Fruit fly (Drosophila melanogaster) whole organism, embryonic: Measurements from ENCODE around the gene CG15332.

Experiments
- Ada2b ChIP-seq: fragments of 200-800 bp; sonication (Bioruptor generic); IDR thresholded peaks from 2 replicates; pipeline ENCODE4 v1.3.6; 2022; ENCODE audit warnings: missing biosample characterization, missing genetic modification characterization
- Asciz ChIP-seq: fragments of 200-800 bp; sonication (Bioruptor generic); optimal IDR thresholded peaks from 2 replicates; lab custom pipeline; 2017; ENCODE audit warnings: missing biosample characterization, mild to moderate bottlenecking, missing genetic modification characterization, missing genetic modification reagents
- Atf3 ChIP-seq: fragments of 200-800 bp; sonication (Bioruptor generic); optimal IDR thresholded peaks from 3 replicates; lab custom pipeline; 2016; ENCODE audit warnings: missing biosample characterization, missing genetic modification characterization
- Bgb ChIP-seq: fragments of 200-800 bp; sonication (Bioruptor generic); IDR thresholded peaks from 2 replicates; pipeline ENCODE4 v1.3.6; 2022; ENCODE audit warnings: missing biosample characterization, missing genetic modification characterization; ENCODE audit not compliant: partially characterized antibody
- CG10267 ChIP-seq: fragments of 200-800 bp; sonication (Bioruptor generic); optimal IDR thresholded peaks from 2 replicates; lab custom pipeline; 2018; ENCODE audit warnings: missing biosample characterization, mild to moderate bottlenecking, missing genetic modification characterization, moderate library complexity
- CG10565 ChIP-seq: fragments of 200-800 bp; sonication (Bioruptor generic); optimal IDR thresholded peaks from 3 replicates; lab custom pipeline; 2016; ENCODE audit warnings: missing biosample characterization, mild to moderate bottlenecking, missing genetic modification characterization
- CG11456 ChIP-seq: fragments of 200-800 bp; sonication (Bioruptor generic); IDR thresholded peaks from 3 replicates; pipeline ENCODE4 v1.3.6; 2022; ENCODE audit warnings: missing biosample characterization, missing genetic modification characterization
- CG1233 ChIP-seq: fragments of 200-800 bp; sonication (Bioruptor generic); optimal IDR thresholded peaks from 4 replicates; lab custom pipeline; 2018; ENCODE audit warnings: missing biosample characterization, mild to moderate bottlenecking, missing genetic modification characterization
- CG12744 ChIP-seq: fragments of 200-800 bp; sonication (Bioruptor generic); optimal IDR thresholded peaks from 2 replicates; lab custom pipeline; 2016; ENCODE audit warnings: missing biosample characterization, missing genetic modification characterization
- CG13624 ChIP-seq: fragments of 200-800 bp; sonication (Bioruptor generic); optimal IDR thresholded peaks from 2 replicates; lab custom pipeline; 2016; ENCODE audit warnings: missing biosample characterization, missing genetic modification characterization
- CG15073 ChIP-seq: fragments of 200-800 bp; sonication (Bioruptor generic); optimal IDR thresholded peaks from 2 replicates; lab custom pipeline; 2016; ENCODE audit warnings: missing biosample characterization, missing genetic modification characterization
- CG1647 ChIP-seq: fragments of 200-800 bp; sonication (Bioruptor generic); optimal IDR thresholded peaks from 3 replicates; lab custom pipeline; 2016; ENCODE audit warnings: missing biosample characterization, missing genetic modification characterization
- CG17612 ChIP-seq: fragments of 200-800 bp; sonication (Bioruptor generic); IDR thresholded peaks from 2 replicates; pipeline ENCODE4 v1.3.6; 2022; ENCODE audit warnings: missing biosample characterization, missing genetic modification characterization
- CG1792 ChIP-seq: fragments of 200-800 bp; sonication (Bioruptor generic); optimal IDR thresholded peaks from 2 replicates; lab custom pipeline; 2016; ENCODE audit warnings: missing biosample characterization, missing genetic modification characterization
- CG2199 ChIP-seq: fragments of 200-800 bp; sonication (Bioruptor generic); IDR thresholded peaks from 3 replicates; pipeline ENCODE4 v1.3.6; 2022; ENCODE audit warnings: missing biosample characterization, missing genetic modification characterization
- CG30403 ChIP-seq: fragments of 200-800 bp; sonication (Bioruptor generic); optimal IDR thresholded peaks from 3 replicates; lab custom pipeline; 2016; ENCODE audit warnings: missing biosample characterization, missing genetic modification characterization
- CG3065 ChIP-seq: fragments of 200-800 bp; sonication (Bioruptor generic); optimal IDR thresholded peaks from 2 replicates; lab custom pipeline; 2016; ENCODE audit warnings: missing biosample characterization, missing genetic modification characterization
- CG31365 ChIP-seq: fragments of 200-800 bp; sonication (Bioruptor generic); optimal IDR thresholded peaks from 2 replicates; lab custom pipeline; 2018; ENCODE audit warnings: missing biosample characterization, mild to moderate bottlenecking, missing genetic modification characterization
- CG31388 ChIP-seq: fragments of 200-800 bp; sonication (Bioruptor generic); optimal IDR thresholded peaks from 2 replicates; lab custom pipeline; 2016; ENCODE audit warnings: missing biosample characterization, missing genetic modification characterization
- CG32772 ChIP-seq: fragments of 200-800 bp; sonication (Bioruptor generic); IDR thresholded peaks from 2 replicates; pipeline ENCODE4 v1.3.6; 2022; ENCODE audit warnings: missing biosample characterization, missing genetic modification characterization
- CG6272 ChIP-seq: fragments of 200-800 bp; sonication (Bioruptor generic); IDR thresholded peaks from 2 replicates; pipeline ENCODE4 v1.3.6; 2022; ENCODE audit warnings: missing biosample characterization, missing genetic modification characterization
- CG7271 ChIP-seq: fragments of 200-800 bp; sonication (Bioruptor generic); optimal IDR thresholded peaks from 2 replicates; lab custom pipeline; 2018; ENCODE audit warnings: missing biosample characterization, mild to moderate bottlenecking, missing genetic modification characterization, moderate library complexity
- CG7372 ChIP-seq: fragments of 200-800 bp; sonication (Bioruptor generic); IDR thresholded peaks from 2 replicates; pipeline ENCODE4 v1.3.6; 2022; ENCODE audit warnings: missing biosample characterization, missing genetic modification characterization
- CG7928 ChIP-seq: fragments of 200-800 bp; sonication (Bioruptor generic); optimal IDR thresholded peaks from 2 replicates; lab custom pipeline; 2017; ENCODE audit warnings: missing biosample characterization, mild to moderate bottlenecking, missing genetic modification characterization
- CG9876 ChIP-seq: fragments of 200-800 bp; sonication (Bioruptor generic); optimal IDR thresholded peaks from 2 replicates; lab custom pipeline; 2016; ENCODE audit warnings: missing biosample characterization, missing genetic modification characterization
- Chrac-16 ChIP-seq: fragments of 200-800 bp; sonication (Bioruptor generic); optimal IDR thresholded peaks from 3 replicates; lab custom pipeline; 2016; ENCODE audit warnings: missing biosample characterization, missing genetic modification characterization
- CkIIα-i1 ChIP-seq: fragments of 200-800 bp; sonication (Bioruptor generic); IDR thresholded peaks from 2 replicates; pipeline ENCODE4 v1.3.6; 2022; ENCODE audit warnings: missing biosample characterization, missing genetic modification characterization
- Dbx ChIP-seq: fragments of 200-800 bp; sonication (Bioruptor generic); IDR thresholded peaks from 3 replicates; pipeline ENCODE4 v1.3.6; 2022; ENCODE audit warnings: missing biosample characterization, missing genetic modification characterization
- Drgx ChIP-seq: fragments of 200-800 bp; sonication (Bioruptor generic); IDR thresholded peaks from 2 replicates; pipeline ENCODE4 v1.3.6; 2022; ENCODE audit warnings: missing biosample characterization, missing genetic modification characterization
- H15 ChIP-seq: fragments of 200-800 bp; sonication (Bioruptor generic); IDR thresholded peaks from 3 replicates; pipeline ENCODE4 v1.3.6; 2022; ENCODE audit warnings: missing biosample characterization, missing genetic modification characterization
- Hey ChIP-seq: fragments of 200-800 bp; sonication (Bioruptor generic); optimal IDR thresholded peaks from 3 replicates; lab custom pipeline; 2018; ENCODE audit warnings: missing biosample characterization, mild to moderate bottlenecking, missing genetic modification characterization
- Jarid2 ChIP-seq: fragments of 200-800 bp; sonication (Bioruptor generic); optimal IDR thresholded peaks from 3 replicates; lab custom pipeline; 2017; ENCODE audit warnings: mild to moderate bottlenecking, missing biosample characterization, missing genetic modification reagents, missing genetic modification characterization
- MESR4 ChIP-seq: fragments of 200-800 bp; sonication (Bioruptor generic); optimal IDR thresholded peaks from 2 replicates; lab custom pipeline; 2018; ENCODE audit warnings: missing biosample characterization, mild to moderate bottlenecking, missing genetic modification characterization, moderate library complexity
- NC2α ChIP-seq: fragments of 200-800 bp; sonication (Bioruptor generic); optimal IDR thresholded peaks from 2 replicates; lab custom pipeline; 2016; ENCODE audit warnings: missing biosample characterization, missing genetic modification characterization
- Sox102F ChIP-seq: fragments of 200-800 bp; sonication (Bioruptor generic); optimal IDR thresholded peaks from 2 replicates; lab custom pipeline; 2018; ENCODE audit warnings: missing biosample characterization, mild to moderate bottlenecking, missing genetic modification characterization, moderate library complexity
- bigmax ChIP-seq: fragments of 200-800 bp; sonication (Bioruptor generic); optimal IDR thresholded peaks from 2 replicates; lab custom pipeline; 2018; ENCODE audit warnings: missing biosample characterization, mild to moderate bottlenecking, missing genetic modification characterization
- chif ChIP-seq, 2 experiments: fragments of 200-800 bp; sonication (Bioruptor generic); optimal IDR thresholded peaks; 3 replicates each; lab custom pipeline; 2016; ENCODE audit warnings: missing biosample characterization in 2 of 2, missing genetic modification characterization in 2 of 2
- crc ChIP-seq: fragments of 200-800 bp; sonication (Bioruptor generic); optimal IDR thresholded peaks from 2 replicates; lab custom pipeline; 2016; ENCODE audit warnings: missing biosample characterization, missing genetic modification characterization
- gem ChIP-seq: fragments of 200-800 bp; sonication (Bioruptor generic); optimal IDR thresholded peaks from 2 replicates; lab custom pipeline; 2019; ENCODE audit warnings: missing biosample characterization, mild to moderate bottlenecking, missing genetic modification characterization, moderate library complexity
- gsb ChIP-seq: fragments of 200-800 bp; sonication (Bioruptor generic); IDR thresholded peaks from 2 replicates; pipeline ENCODE4 v1.3.6; 2022; ENCODE audit warnings: missing biosample characterization, missing genetic modification characterization
- klu ChIP-seq: fragments of 200-800 bp; sonication (Bioruptor generic); IDR thresholded peaks from 2 replicates; pipeline ENCODE4 v1.3.6; 2022; ENCODE audit warnings: missing biosample characterization, missing genetic modification characterization
- kni ChIP-seq: fragments of 200-800 bp; sonication (Bioruptor generic); optimal IDR thresholded peaks from 3 replicates; lab custom pipeline; 2017; ENCODE audit warnings: mild to moderate bottlenecking, missing biosample characterization, missing genetic modification reagents, missing genetic modification characterization
- p53 ChIP-seq: fragments of 200-800 bp; sonication (Bioruptor generic); optimal IDR thresholded peaks from 2 replicates; lab custom pipeline; 2016; ENCODE audit warnings: missing biosample characterization, missing genetic modification characterization
- pita ChIP-seq: fragments of 200-800 bp; sonication (Bioruptor generic); optimal IDR thresholded peaks from 2 replicates; lab custom pipeline; 2017; ENCODE audit warnings: missing biosample characterization, mild to moderate bottlenecking, missing genetic modification characterization
- slou ChIP-seq: fragments of 200-800 bp; sonication (Bioruptor generic); optimal IDR thresholded peaks from 3 replicates; lab custom pipeline; 2016; ENCODE audit warnings: missing biosample characterization, missing genetic modification characterization
- sob ChIP-seq: fragments of 200-800 bp; sonication (Bioruptor generic); IDR thresholded peaks from 2 replicates; pipeline ENCODE4 v1.3.6; 2022; ENCODE audit warnings: missing biosample characterization, missing genetic modification characterization
- trem ChIP-seq: fragments of 200-800 bp; optimal IDR thresholded peaks from 3 replicates; lab custom pipeline; 2019; ENCODE audit warnings: missing biosample characterization, mild to moderate bottlenecking, missing genetic modification characterization, moderate library complexity
- tup ChIP-seq: fragments of 200-800 bp; sonication (Bioruptor generic); optimal IDR thresholded peaks from 2 replicates; lab custom pipeline; 2016; ENCODE audit warnings: missing biosample characterization, mild to moderate bottlenecking, missing genetic modification characterization, moderate library complexity
- wdn ChIP-seq: fragments of 200-800 bp; sonication (Bioruptor generic); IDR thresholded peaks from 2 replicates; pipeline ENCODE4 v1.3.6; 2022; ENCODE audit warnings: missing biosample characterization, missing genetic modification characterization
- zen2 ChIP-seq: fragments of 200-800 bp; sonication (Bioruptor generic); IDR thresholded peaks from 3 replicates; pipeline ENCODE4 v1.3.6; 2022; ENCODE audit warnings: missing biosample characterization, missing genetic modification characterization; ENCODE audit not compliant: partially characterized antibody

The CG15332 gene

DNA sequence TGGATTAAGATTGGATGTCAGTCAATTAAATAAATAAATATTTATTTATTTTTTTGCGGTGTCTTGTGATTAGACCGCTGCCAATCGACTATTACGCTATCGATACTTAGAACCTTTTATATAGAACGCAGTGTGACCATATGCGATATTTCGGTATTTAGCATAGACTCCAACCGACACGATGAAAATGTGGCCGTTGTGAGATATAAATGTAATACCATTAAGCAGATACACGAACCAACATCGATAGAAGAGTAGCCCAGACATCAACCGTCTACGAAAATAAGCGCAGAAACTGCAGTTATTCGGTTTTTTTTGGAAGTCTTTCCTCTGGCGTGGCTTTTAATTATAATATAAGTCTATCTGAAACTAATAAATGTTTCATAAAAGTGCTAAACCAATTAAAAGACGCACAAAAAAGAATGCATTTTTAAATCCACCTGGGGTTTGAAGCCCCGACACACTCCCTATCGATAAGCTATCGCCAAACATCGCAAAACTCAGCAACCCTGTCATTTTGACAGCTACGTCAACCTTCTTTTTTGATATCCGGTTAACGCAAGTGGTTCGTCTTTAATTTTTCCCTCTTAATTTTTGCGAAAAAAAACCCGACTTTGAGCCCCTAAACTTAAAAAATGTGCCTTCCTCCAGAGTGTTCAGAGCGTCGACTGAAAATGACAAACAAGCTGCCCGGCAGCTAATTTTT, 22.4 kb downstream of the CG15332 start, which contains the start of the genes Dhdds and RpS14a (continued):
- TF ChIP-seq pita (GFP tag; lab: Kevin White, UChicago) (peak; percentile 86), tup (GFP tag; lab: Kevin White, UChicago) (peak; percentile 27), gsb (GFP tag; lab: Robert Waterston, UW) (no peak), chif (GFP tag; optimal IDR thresholded peaks at IDR 0.05; lab: Kevin White, UChicago) (peak; percentile 12 to 59), CG7271 (tag; lab: Kevin White, UChicago) (peak; percentile 80), CG11456 (GFP tag; lab: Robert Waterston, UW) (peak; percentile 52; the same call in 1 of the 3 replicates), CG6272 (GFP tag; lab: Robert Waterston, UW) (0 out of 2 replicates have a peak, but pooled peaks have one; percentile 13), CG31365 (tag; lab: Kevin White, UChicago) (peak; percentile 11), Sox102F (GFP tag; lab: Kevin White, UChicago) (no peak), CG30403 (peak; percentile 61), Drgx (GFP tag; lab: Robert Waterston, UW) (no peak), Jarid2 (peak; percentile 30), CG3065 (no peak), CG1647 (GFP tag; lab: Kevin White, UChicago) (no peak), CG7372 (GFP tag; lab: Robert Waterston, UW) (no peak), NC2α (GFP tag; lab: Kevin White, UChicago) (peak; percentile 32), CG2199 (GFP tag; lab: Robert Waterston, UW) (no peak), klu (GFP tag; lab: Robert Waterston, UW) (no peak; the same call in 1 of the 2 replicates), CG17612 (GFP tag; lab: Robert Waterston, UW) (no peak), CG13624 (GFP tag; lab: Kevin White, UChicago) (peak; percentile 50), CkIIα-i1 (GFP tag; lab: Robert Waterston, UW) (no peak), wdn (no peak), CG15073 (GFP tag; lab: Kevin White, UChicago) (no peak), MESR4 (GFP tag; lab: Kevin White, UChicago) (peak; percentile 86), bigmax (no peak), CG32772 (GFP tag; lab: Robert Waterston, UW) (no peak), Ada2b (GFP tag; lab: Robert Waterston, UW) (no peak), Bgb (GFP tag; lab: Robert Waterston, UW) (peak; percentile 72), slou (GFP tag; lab: Kevin White, UChicago) (peak; percentile 51), sob (GFP tag; lab: Robert Waterston, UW) (no peak), zen2 (GFP tag; lab: Robert Waterston, UW) (peak; percentile 72; the same call in 2 of the 3 replicates), kni (GFP tag; lab: Kevin White, UChicago) (peak; percentile 68), CG10267 (tag; lab: Kevin White, UChicago) (peak; percentile 71), Hey (tag; lab: Kevin White, UChicago) (no peak), Asciz (GFP tag; lab: Kevin White, UChicago) (peak; percentile 43), CG31388 (no peak), CG7928 (GFP tag; lab: Kevin White, UChicago) (peak; percentile 62), gem (tag; lab: Kevin White, UChicago) (peak; percentile 36), CG1233 (GFP tag; lab: Kevin White, UChicago) (peak; percentile 59), H15 (GFP tag; lab: Robert Waterston, UW) (0 out of 3 replicates have a peak, but pooled peaks have one; percentile 54), p53 (GFP tag; lab: Kevin White, UChicago) (no peak), Atf3 (GFP tag; lab: Kevin White, UChicago) (peak; percentile 1), CG10565 (GFP tag; lab: Kevin White, UChicago) (no peak), Dbx (0 out of 3 replicates have a peak, but pooled peaks have one; percentile 11), crc (GFP tag; lab: Kevin White, UChicago) (no peak), CG1792 (no peak), CG12744 (no peak), trem (peak; percentile 74), CG9876 (GFP tag; lab: Kevin White, UChicago) (peak; percentile 41), Chrac-16 (GFP tag; lab: Kevin White, UChicago) (peak; percentile 10)
